Fruit fly (Drosophila melanogaster) whole organism, wandering third instar larva: ENCODE data around the gene CG6055.

Experiments used
- Abd-B ChIP-seq: fragments of >200 bp; optimal IDR thresholded peaks from 2 replicates; lab custom pipeline; 2017; ENCODE audit warnings: missing biosample characterization, missing genetic modification characterization
- CG9705 ChIP-seq: fragments of 200-800 bp; sonication (Bioruptor generic); optimal IDR thresholded peaks from 2 replicates; lab custom pipeline; 2018; ENCODE audit warnings: missing biosample characterization, mild to moderate bottlenecking, missing genetic modification characterization
- Dfd ChIP-seq: fragments of >200 bp; optimal IDR thresholded peaks from 2 replicates; lab custom pipeline; 2017; ENCODE audit warnings: missing biosample characterization, missing genetic modification characterization
- HLH106 ChIP-seq: fragments of 200-800 bp; optimal IDR thresholded peaks from 3 replicates; lab custom pipeline; 2019; ENCODE audit warnings: missing biosample characterization, mild to moderate bottlenecking, missing genetic modification characterization, moderate library complexity
- Hr83 ChIP-seq: fragments of 200-300 bp; sonication (Bioruptor generic); optimal IDR thresholded peaks from 2 replicates; lab custom pipeline; 2016; ENCODE audit warnings: missing biosample characterization, mild to moderate bottlenecking, missing genetic modification characterization, moderate library complexity; ENCODE audit not compliant: poor library complexity, severe bottlenecking
- Myc ChIP-seq: fragments of >200 bp; optimal IDR thresholded peaks from 2 replicates; lab custom pipeline; 2017
- N ChIP-seq: fragments of >200 bp; optimal IDR thresholded peaks from 2 replicates; lab custom pipeline; 2018; ENCODE audit warnings: missing biosample characterization, missing external identifiers, missing genetic modification characterization
- OdsH ChIP-seq: fragments of 200-800 bp; sonication (Bioruptor generic); optimal IDR thresholded peaks from 2 replicates; lab custom pipeline; 2016; ENCODE audit warnings: missing biosample characterization, mild to moderate bottlenecking, missing genetic modification characterization
- Rel ChIP-seq, 2 experiments: fragments of 200-800 bp; sonication (Bioruptor generic) in 1 of 2; optimal IDR thresholded peaks; 2 replicates in 1 of 2; 3 replicates in 1 of 2; lab custom pipeline; 2016 to 2019; ENCODE audit warnings: mild to moderate bottlenecking in 2 of 2, missing biosample characterization in 2 of 2, missing genetic modification characterization in 2 of 2, moderate library complexity in 1 of 2
- Sp1 ChIP-seq: fragments of 200-800 bp; sonication (Bioruptor generic); optimal IDR thresholded peaks from 3 replicates; lab custom pipeline; 2019; ENCODE audit warnings: missing biosample characterization, mild to moderate bottlenecking, missing genetic modification characterization, moderate library complexity
- br ChIP-seq: fragments of 200-800 bp; sonication (Bioruptor generic); optimal IDR thresholded peaks from 2 replicates; lab custom pipeline; 2016; ENCODE audit warnings: missing biosample characterization, missing genetic modification characterization
- dl ChIP-seq, 2 experiments: fragments of 175-275, 200-275 bp in 1 of 2; fragments of 200-275 bp in 1 of 2; sonication (Bioruptor generic); optimal IDR thresholded peaks; lab custom pipeline; 2018; ENCODE audit warnings: mild to moderate bottlenecking in 2 of 2, missing biosample characterization in 2 of 2, missing genetic modification characterization in 2 of 2, moderate library complexity in 2 of 2; ENCODE audit not compliant: partially characterized antibody in 2 of 2, insufficient read depth in 1 of 2
- fru ChIP-seq: fragments of 200-800 bp; sonication (Bioruptor generic); optimal IDR thresholded peaks from 3 replicates; lab custom pipeline; 2016; ENCODE audit warnings: missing biosample characterization, mild to moderate bottlenecking, missing genetic modification characterization
- psq ChIP-seq: fragments of 200-800 bp; sonication (Bioruptor generic); optimal IDR thresholded peaks from 3 replicates; lab custom pipeline; 2017; ENCODE audit warnings: missing biosample characterization, mild to moderate bottlenecking, missing genetic modification characterization, moderate library complexity

dm6 chr2L:7497265-7497664, 30.9 kb downstream of the CG6055 start, which contains the start of gene Obp28a:
- no peak for TF ChIP-seq Myc (lab: Kevin White, UChicago)
- no peak for TF ChIP-seq Rel (GFP tag; optimal IDR thresholded peaks at IDR 0.05; lab: Kevin White, UChicago)
- no peak for TF ChIP-seq Rel (tag; optimal IDR thresholded peaks at IDR 0.05; lab: Kevin White, UChicago)
- TF ChIP-seq Hr83 (GFP tag; lab: Kevin White, UChicago), result no peak
- TF ChIP-seq Abd-B, result no peak
- no peak for TF ChIP-seq HLH106
- TF ChIP-seq OdsH (GFP tag; lab: Kevin White, UChicago), result no peak
- TF ChIP-seq CG9705 (GFP tag; lab: Kevin White, UChicago), result no peak
- TF ChIP-seq psq (GFP tag; lab: Kevin White, UChicago), result no peak
- no peak for TF ChIP-seq fru
- TF ChIP-seq br (GFP tag; lab: Kevin White, UChicago), result no peak
- TF ChIP-seq N, result no peak
- no peak for TF ChIP-seq Dfd (GFP tag; lab: Kevin White, UChicago)
- no peak for TF ChIP-seq dl (GFP tag; optimal IDR thresholded peaks at IDR 0.05; lab: Kevin White, UChicago; ENCODE audit: insufficient read depth in 1 of 2, partially characterized antibody in 2 of 2)
- no peak for TF ChIP-seq Sp1 (GFP tag; lab: Kevin White, UChicago)
